Fruit fly (Drosophila melanogaster): ENCODE results near the gene CG2247.
A peak's percentile ranks its signal among the peaks of the same experiment; 100 is the strongest.

Gene CG2247

dm6 chrX:11611645-11612079 is at the start of gene CG2247, which contains the start of gene CG1703:
Gene CG2247 (minus strand): TSS chrX:11611652.
Gene CG1703 (plus strand): TSS chrX:11611927.
- no peak for TF ChIP-seq CG8478 (optimal IDR thresholded peaks at IDR 0.05)
- no peak for TF ChIP-seq CTCF (optimal IDR thresholded peaks at IDR 0.05)

dm6 chrX:11660476-11660875 is 49.0 kb upstream of the CG2247 start:
- TF ChIP-seq CG8478 (optimal IDR thresholded peaks at IDR 0.05) (no peak), CTCF (optimal IDR thresholded peaks at IDR 0.05) (no peak)

dm6 chrX:11659634-11660033 is 48.2 kb upstream of the CG2247 start:
- no peak for TF ChIP-seq CTCF (optimal IDR thresholded peaks at IDR 0.05)

- TF ChIP-seq CG8478 (optimal IDR thresholded peaks at IDR 0.05) (no peak), CTCF (optimal IDR thresholded peaks at IDR 0.05) (no peak)
Observed at dm6 chrX:11659080-11659479, 47.6 kb upstream of the CG2247 start.

- TF ChIP-seq CTCF (optimal IDR thresholded peaks at IDR 0.05) (no peak), CG8478 (optimal IDR thresholded peaks at IDR 0.05) (no peak)
Observed at dm6 chrX:11658181-11658842, 46.9 kb upstream of the CG2247 start.

- TF ChIP-seq CTCF (optimal IDR thresholded peaks at IDR 0.05): no peak
- no peak for TF ChIP-seq CG8478 (optimal IDR thresholded peaks at IDR 0.05)
Observed at dm6 chrX:11657140-11657539, 45.7 kb upstream of the CG2247 start.

dm6 chrX:11652991-11653390 is 41.5 kb upstream of the CG2247 start:
- TF ChIP-seq CTCF (optimal IDR thresholded peaks at IDR 0.05) (no peak), CG8478 (optimal IDR thresholded peaks at IDR 0.05) (no peak)

dm6 chrX:11651420-11651819 is 40.0 kb upstream of the CG2247 start:
- TF ChIP-seq CG8478 (optimal IDR thresholded peaks at IDR 0.05) (no peak), CTCF (optimal IDR thresholded peaks at IDR 0.05) (peak in 1 of 2 experiments; percentile 35)

dm6 chrX:11644530-11645080 is 33.2 kb upstream of the CG2247 start:
- TF ChIP-seq CG8478 (optimal IDR thresholded peaks at IDR 0.05) (no peak), CTCF (optimal IDR thresholded peaks at IDR 0.05) (no peak)

- TF ChIP-seq CTCF (optimal IDR thresholded peaks at IDR 0.05): peak; percentile 63 to 71
- no peak for TF ChIP-seq CG8478 (optimal IDR thresholded peaks at IDR 0.05)
Observed at dm6 chrX:11643227-11643626, 31.8 kb upstream of the CG2247 start.

dm6 chrX:11640477-11640876 is 29.0 kb upstream of the CG2247 start:
- no peak for TF ChIP-seq CG8478 (optimal IDR thresholded peaks at IDR 0.05)
- TF ChIP-seq CTCF (optimal IDR thresholded peaks at IDR 0.05): no peak

dm6 chrX:11631704-11632103 is 20.3 kb upstream of the CG2247 start:
- no peak for TF ChIP-seq CG8478 (optimal IDR thresholded peaks at IDR 0.05)
- no peak for TF ChIP-seq CTCF (optimal IDR thresholded peaks at IDR 0.05)

dm6 chrX:11628986-11629571 is 17.6 kb upstream of the CG2247 start:
- TF ChIP-seq CG8478 (optimal IDR thresholded peaks at IDR 0.05): no peak
- no peak for TF ChIP-seq CTCF (optimal IDR thresholded peaks at IDR 0.05)

dm6 chrX:11622649-11623425 is 11.4 kb upstream of the CG2247 start:
- no peak for TF ChIP-seq CTCF (optimal IDR thresholded peaks at IDR 0.05)
- no peak for TF ChIP-seq CG8478 (optimal IDR thresholded peaks at IDR 0.05)

- TF ChIP-seq CTCF (optimal IDR thresholded peaks at IDR 0.05) (no peak), CG8478 (optimal IDR thresholded peaks at IDR 0.05) (no peak)
Observed at dm6 chrX:11621866-11622648, 10.6 kb upstream of the CG2247 start, which contains the start of gene Ptp10D. Gene Ptp10D (plus strand): TSS chrX:11622015.

Measured in S2 (cell line).